Fruit fly (Drosophila melanogaster) whole organism, embryonic: ENCODE data around the gene CG18473.

ENCODE experiments used
- Atf6 ChIP-seq: fragments of 200-800 bp; sonication (Bioruptor generic); IDR thresholded peaks from 2 replicates; pipeline ENCODE4 v1.3.6; 2022; ENCODE audit warnings: missing biosample characterization, missing genetic modification characterization
- CG10431 ChIP-seq: fragments of 200-800 bp; sonication (Bioruptor generic); optimal IDR thresholded peaks from 3 replicates; lab custom pipeline; 2018; ENCODE audit warnings: missing biosample characterization, mild to moderate bottlenecking, missing genetic modification characterization
- CG11696 ChIP-seq: fragments of 200-800 bp; sonication (Bioruptor generic); IDR thresholded peaks from 2 replicates; pipeline ENCODE4 v1.3.6; 2022; ENCODE audit warnings: missing biosample characterization, missing genetic modification characterization
- CG13424 ChIP-seq: fragments of 200-800 bp; sonication (Bioruptor generic); optimal IDR thresholded peaks from 2 replicates; lab custom pipeline; 2019; ENCODE audit warnings: missing biosample characterization, mild to moderate bottlenecking, missing genetic modification characterization, moderate library complexity
- CG14441 ChIP-seq: fragments of 200-800 bp; sonication (Bioruptor generic); IDR thresholded peaks from 2 replicates; pipeline ENCODE4 v1.3.6; 2022; ENCODE audit warnings: missing biosample characterization, missing genetic modification characterization
- CG17186 ChIP-seq: fragments of 200-800 bp; sonication (Bioruptor generic); optimal IDR thresholded peaks from 3 replicates; lab custom pipeline; 2017; ENCODE audit warnings: missing biosample characterization, missing genetic modification reagents, missing genetic modification characterization
- CG17328 ChIP-seq: fragments of 200-800 bp; sonication (Bioruptor generic); IDR thresholded peaks from 2 replicates; pipeline ENCODE4 v1.3.6; 2022; ENCODE audit warnings: missing biosample characterization, missing genetic modification characterization
- CG3726 ChIP-seq: fragments of 200-800 bp; sonication (Bioruptor generic); IDR thresholded peaks from 3 replicates; pipeline ENCODE4, ENCODE4 v1.3.6; 2022; ENCODE audit warnings: missing biosample characterization, missing genetic modification characterization
- CG42726 ChIP-seq: fragments of 200-800 bp; sonication (Bioruptor generic); IDR thresholded peaks from 2 replicates; pipeline ENCODE4 v1.3.6; 2022; ENCODE audit warnings: missing biosample characterization, missing genetic modification characterization; ENCODE audit not compliant: partially characterized antibody
- CG4707 ChIP-seq: fragments of 200-800 bp; sonication (Bioruptor generic); optimal IDR thresholded peaks from 2 replicates; lab custom pipeline; 2018; ENCODE audit warnings: missing biosample characterization, mild to moderate bottlenecking, missing genetic modification characterization, moderate library complexity
- CG4730 ChIP-seq: fragments of 200-800 bp; sonication (Bioruptor generic); IDR thresholded peaks from 2 replicates; pipeline ENCODE4 v1.3.6; 2022; ENCODE audit warnings: missing biosample characterization, missing genetic modification characterization
- CG6654 ChIP-seq: fragments of 200-800 bp; sonication (Bioruptor generic); optimal IDR thresholded peaks from 2 replicates; lab custom pipeline; 2017; ENCODE audit warnings: missing biosample characterization, mild to moderate bottlenecking, missing genetic modification characterization
- CG7372 ChIP-seq: fragments of 200-800 bp; sonication (Bioruptor generic); IDR thresholded peaks from 2 replicates; pipeline ENCODE4 v1.3.6; 2022; ENCODE audit warnings: missing biosample characterization, missing genetic modification characterization
- CG7556 ChIP-seq: fragments of 200-800 bp; sonication (Bioruptor generic); optimal IDR thresholded peaks from 2 replicates; lab custom pipeline; 2017; ENCODE audit warnings: missing biosample characterization, mild to moderate bottlenecking, missing genetic modification characterization
- CG8924 ChIP-seq: fragments of 200-800 bp; optimal IDR thresholded peaks from 3 replicates; lab custom pipeline; 2019; ENCODE audit warnings: missing biosample characterization, mild to moderate bottlenecking, missing genetic modification characterization, moderate library complexity
- Doc2 ChIP-seq: fragments of 200-800 bp; sonication (Bioruptor generic); IDR thresholded peaks from 2 replicates; pipeline ENCODE4 v1.3.6; 2022; ENCODE audit warnings: missing biosample characterization, missing genetic modification characterization
- Fer3 ChIP-seq: fragments of 200-800 bp; sonication (Bioruptor generic); optimal IDR thresholded peaks from 2 replicates; lab custom pipeline; 2018; ENCODE audit warnings: missing biosample characterization, mild to moderate bottlenecking, missing genetic modification characterization, moderate library complexity
- H15 ChIP-seq: fragments of 200-800 bp; sonication (Bioruptor generic); IDR thresholded peaks from 3 replicates; pipeline ENCODE4 v1.3.6; 2022; ENCODE audit warnings: missing biosample characterization, missing genetic modification characterization
- HHEX ChIP-seq: fragments of 200-800 bp; sonication (Bioruptor generic); optimal IDR thresholded peaks from 3 replicates; lab custom pipeline; 2017; ENCODE audit warnings: missing biosample characterization, mild to moderate bottlenecking, missing genetic modification characterization, missing genetic modification reagents
- Hr51 ChIP-seq, 2 experiments: fragments of 200-800 bp; sonication (Bioruptor generic); optimal IDR thresholded peaks; 2 replicates in 1 of 2; 3 replicates in 1 of 2; lab custom pipeline; 2016 to 2018; ENCODE audit warnings: missing biosample characterization in 2 of 2, missing genetic modification characterization in 2 of 2, mild to moderate bottlenecking in 1 of 2, moderate library complexity in 1 of 2
- PHDP ChIP-seq: fragments of 200-800 bp; sonication (Bioruptor generic); optimal IDR thresholded peaks from 3 replicates; lab custom pipeline; 2018; ENCODE audit warnings: missing biosample characterization, mild to moderate bottlenecking, missing genetic modification characterization, moderate library complexity
- aop ChIP-seq: fragments of 200-800 bp; sonication (Bioruptor generic); IDR thresholded peaks from 2 replicates; pipeline ENCODE4 v1.3.6; 2022; ENCODE audit warnings: missing biosample characterization, missing genetic modification characterization
- bab2 ChIP-seq: fragments of 200-800 bp; sonication (Bioruptor generic); optimal IDR thresholded peaks from 2 replicates; lab custom pipeline; 2016; ENCODE audit warnings: missing biosample characterization, missing genetic modification characterization
- br ChIP-seq: fragments of >200 bp; optimal IDR thresholded peaks from 2 replicates; lab custom pipeline; 2017
- bsh ChIP-seq, 2 experiments: fragments of 200-800 bp; sonication (Bioruptor generic); optimal IDR thresholded peaks; 2 replicates each; lab custom pipeline; 2017 to 2018; ENCODE audit warnings: mild to moderate bottlenecking in 2 of 2, missing biosample characterization in 2 of 2, missing genetic modification characterization in 2 of 2, moderate library complexity in 1 of 2
- chinmo ChIP-seq: fragments of 200-800 bp; sonication (Bioruptor generic); IDR thresholded peaks from 4 replicates; pipeline ENCODE4 v1.3.6; 2022; ENCODE audit warnings: missing biosample characterization, missing genetic modification characterization; ENCODE audit not compliant: partially characterized antibody
- danr ChIP-seq: fragments of 200-800 bp; sonication (Bioruptor generic); IDR thresholded peaks from 2 replicates; pipeline ENCODE4 v1.3.6; 2022; ENCODE audit warnings: missing biosample characterization, missing genetic modification characterization
- dmrt11E ChIP-seq: fragments of 200-800 bp; sonication (Bioruptor generic); optimal IDR thresholded peaks from 3 replicates; lab custom pipeline; 2018; ENCODE audit warnings: missing biosample characterization, mild to moderate bottlenecking, missing genetic modification characterization, moderate library complexity
- eyg ChIP-seq: fragments of 200-800 bp; sonication (Bioruptor generic); optimal IDR thresholded peaks from 3 replicates; lab custom pipeline; 2016; ENCODE audit warnings: missing biosample characterization, missing genetic modification characterization
- jigr1 ChIP-seq: fragments of 200-800 bp; sonication (Bioruptor generic); IDR thresholded peaks from 3 replicates; pipeline ENCODE4 v1.3.6; 2022; ENCODE audit warnings: missing biosample characterization, missing genetic modification characterization
- kay ChIP-seq: fragments of 200-800 bp; sonication (Bioruptor generic); optimal IDR thresholded peaks from 2 replicates; lab custom pipeline; 2016; ENCODE audit warnings: missing biosample characterization, missing genetic modification characterization
- kni ChIP-seq: fragments of 200-800 bp; sonication (Bioruptor generic); optimal IDR thresholded peaks from 3 replicates; lab custom pipeline; 2017; ENCODE audit warnings: mild to moderate bottlenecking, missing biosample characterization, missing genetic modification reagents, missing genetic modification characterization
- lola ChIP-seq, 3 experiments: fragments of >200 bp in 2 of 3; fragments of 200-800 bp in 1 of 3; sonication (Bioruptor generic) in 1 of 3; optimal IDR thresholded peaks; 2 replicates each; lab custom pipeline; 2017 to 2019; ENCODE audit warnings: missing biosample characterization in 3 of 3, missing genetic modification characterization in 3 of 3, mild to moderate bottlenecking in 1 of 3, moderate library complexity in 1 of 3
- nau ChIP-seq: fragments of 200-800 bp; sonication (Bioruptor generic); optimal IDR thresholded peaks from 3 replicates; lab custom pipeline; 2017; ENCODE audit warnings: missing biosample characterization, mild to moderate bottlenecking, missing genetic modification characterization, missing genetic modification reagents
- nerfin-2 ChIP-seq: fragments of 200-800 bp; sonication (Bioruptor generic); IDR thresholded peaks from 2 replicates; pipeline ENCODE4 v1.3.6; 2022; ENCODE audit warnings: missing biosample characterization, missing genetic modification characterization; ENCODE audit not compliant: partially characterized antibody
- onecut ChIP-seq: fragments of 200-800 bp; sonication (Bioruptor generic); IDR thresholded peaks from 2 replicates; pipeline ENCODE4 v1.3.6; 2022; ENCODE audit warnings: missing biosample characterization, missing genetic modification characterization
- org-1 ChIP-seq: fragments of 200-800 bp; sonication (Bioruptor generic); optimal IDR thresholded peaks from 2 replicates; lab custom pipeline; 2017; ENCODE audit warnings: missing biosample characterization, missing genetic modification characterization
- p53 ChIP-seq: fragments of 200-800 bp; sonication (Bioruptor generic); optimal IDR thresholded peaks from 2 replicates; lab custom pipeline; 2016; ENCODE audit warnings: missing biosample characterization, missing genetic modification characterization
- sens-2 ChIP-seq: fragments of 200-800 bp; sonication (Bioruptor generic); IDR thresholded peaks from 2 replicates; pipeline ENCODE4 v1.3.6; 2022; ENCODE audit warnings: missing biosample characterization, missing genetic modification characterization
- shn ChIP-seq: fragments of 200-800 bp; sonication (Bioruptor generic); optimal IDR thresholded peaks from 3 replicates; lab custom pipeline; 2016; ENCODE audit warnings: missing biosample characterization, missing genetic modification characterization
- sisA ChIP-seq: fragments of 200-800 bp; sonication (Bioruptor generic); IDR thresholded peaks from 2 replicates; pipeline ENCODE4 v1.3.6; 2022; ENCODE audit warnings: missing biosample characterization, missing genetic modification characterization
- slou ChIP-seq: fragments of 200-800 bp; sonication (Bioruptor generic); optimal IDR thresholded peaks from 3 replicates; lab custom pipeline; 2016; ENCODE audit warnings: missing biosample characterization, missing genetic modification characterization
- sr ChIP-seq: fragments of 200-800 bp; sonication (Bioruptor generic); IDR thresholded peaks from 3 replicates; pipeline ENCODE4 v1.3.6; 2022; ENCODE audit warnings: missing biosample characterization, missing genetic modification characterization
- stc ChIP-seq: fragments of 200-800 bp; sonication (Bioruptor generic); IDR thresholded peaks from 2 replicates; pipeline ENCODE4 v1.3.6; 2022; ENCODE audit warnings: missing biosample characterization, missing genetic modification characterization
- tna ChIP-seq: fragments of 200-800 bp; sonication (Bioruptor generic); IDR thresholded peaks from 2 replicates; pipeline ENCODE4 v1.3.6; 2022; ENCODE audit warnings: missing biosample characterization, missing genetic modification characterization; ENCODE audit not compliant: partially characterized antibody
- trem ChIP-seq: fragments of 200-800 bp; optimal IDR thresholded peaks from 3 replicates; lab custom pipeline; 2019; ENCODE audit warnings: missing biosample characterization, mild to moderate bottlenecking, missing genetic modification characterization, moderate library complexity
- trh ChIP-seq: fragments of 200-800 bp; sonication (Bioruptor generic); optimal IDR thresholded peaks from 2 replicates; lab custom pipeline; 2016; ENCODE audit warnings: missing biosample characterization, missing genetic modification characterization
- unpg ChIP-seq: fragments of 200-800 bp; sonication (Bioruptor generic); optimal IDR thresholded peaks from 3 replicates; lab custom pipeline; 2018; ENCODE audit warnings: missing biosample characterization, mild to moderate bottlenecking, missing genetic modification characterization, moderate library complexity
- vfl ChIP-seq: fragments of 200-800 bp; sonication (Bioruptor generic); optimal IDR thresholded peaks from 2 replicates; lab custom pipeline; 2016; ENCODE audit warnings: missing biosample characterization, missing genetic modification characterization
- zf30C ChIP-seq: fragments of 200-800 bp; sonication (Bioruptor generic); optimal IDR thresholded peaks from 3 replicates; lab custom pipeline; 2018; ENCODE audit warnings: missing biosample characterization, mild to moderate bottlenecking, missing genetic modification characterization

CG18473 gene

dm6 chr3R:9401127-9401603, 38.1 kb downstream of the CG18473 start, which contains the start of the genes RpL34b and CG8132 (continued):
- peak; percentile 92 for TF ChIP-seq dmrt11E (tag; lab: Kevin White, UChicago)
- peak; percentile 96 for TF ChIP-seq kni
- TF ChIP-seq eyg = peak; percentile 78
- TF ChIP-seq stc (GFP tag; lab: Robert Waterston, UW) = peak; percentile 93
- TF ChIP-seq org-1 = peak; percentile 88
- TF ChIP-seq CG17328 (GFP tag; lab: Robert Waterston, UW) = peak; percentile 93
- 0 out of 4 replicates have a peak, but pooled peaks have one; percentile 16 for TF ChIP-seq chinmo
- TF ChIP-seq tna = no peak; the same call in 1 of the 2 replicates
- peak; percentile 94 for TF ChIP-seq p53
- TF ChIP-seq CG6654 (GFP tag; lab: Kevin White, UChicago) = peak; percentile 71
- TF ChIP-seq jigr1 = peak; percentile 86
- no peak for TF ChIP-seq br
- peak; percentile 80 for TF ChIP-seq aop (GFP tag; lab: Robert Waterston, UW)
- peak; percentile 96 for TF ChIP-seq PHDP
- peak in 1 of 3 experiments; percentile 92 for TF ChIP-seq lola (GFP tag; optimal IDR thresholded peaks at IDR 0.05; lab: Kevin White, UChicago)
- TF ChIP-seq Fer3 (tag; lab: Kevin White, UChicago) = peak; percentile 96
- TF ChIP-seq Atf6 (GFP tag; lab: Robert Waterston, UW) = peak; percentile 94
- peak; percentile 93 for TF ChIP-seq CG17186 (GFP tag; lab: Kevin White, UChicago)
- peak; percentile 94 to 97 for TF ChIP-seq Hr51 (GFP tag; optimal IDR thresholded peaks at IDR 0.05; lab: Kevin White, UChicago)
- TF ChIP-seq nau = no peak
- TF ChIP-seq danr (GFP tag; lab: Robert Waterston, UW) = peak; percentile 91
- peak; percentile 93 for TF ChIP-seq CG10431 (GFP tag; lab: Kevin White, UChicago)
- peak; percentile 48; the same call in 1 of the 2 replicates for TF ChIP-seq CG42726 (GFP tag; lab: Robert Waterston, UW)
- TF ChIP-seq CG3726 (GFP tag; lab: Robert Waterston, UW) = peak; percentile 89
- TF ChIP-seq trem (tag; lab: Kevin White, UChicago) = peak; percentile 95
- peak; percentile 88 for TF ChIP-seq onecut
- peak; percentile 95 for TF ChIP-seq slou (GFP tag; lab: Kevin White, UChicago)
- TF ChIP-seq Doc2 (GFP tag; lab: Robert Waterston, UW) = peak; percentile 89
- peak; percentile 97 for TF ChIP-seq shn
- peak; percentile 95 for TF ChIP-seq CG8924 (tag; lab: Kevin White, UChicago)
- peak; percentile 93 for TF ChIP-seq CG7556 (GFP tag; lab: Kevin White, UChicago)
- peak; percentile 92 for TF ChIP-seq sr (GFP tag; lab: Robert Waterston, UW)
- peak; percentile 91 for TF ChIP-seq sens-2 (GFP tag; lab: Robert Waterston, UW)
- TF ChIP-seq CG4730 (GFP tag; lab: Robert Waterston, UW) = peak; percentile 89
- TF ChIP-seq kay (GFP tag; lab: Kevin White, UChicago) = peak; percentile 92
- peak; percentile 89 for TF ChIP-seq CG11696 (GFP tag; lab: Robert Waterston, UW)
- TF ChIP-seq CG13424 (tag; lab: Kevin White, UChicago) = peak; percentile 97
- TF ChIP-seq bsh (GFP tag; optimal IDR thresholded peaks at IDR 0.05; lab: Kevin White, UChicago) = peak; percentile 47 to 93
- TF ChIP-seq trh (GFP tag; lab: Kevin White, UChicago) = peak; percentile 87
- peak; percentile 97 for TF ChIP-seq unpg (GFP tag; lab: Kevin White, UChicago)
- TF ChIP-seq nerfin-2 = no peak
- peak; percentile 93 for TF ChIP-seq bab2
- TF ChIP-seq HHEX = peak; percentile 96
- peak; percentile 98 for TF ChIP-seq vfl (GFP tag; lab: Kevin White, UChicago)
- TF ChIP-seq sisA (GFP tag; lab: Robert Waterston, UW) = peak; percentile 96
- peak; percentile 62 for TF ChIP-seq zf30C (GFP tag; lab: Kevin White, UChicago)
- TF ChIP-seq CG7372 (GFP tag; lab: Robert Waterston, UW) = peak; percentile 93
- peak; percentile 95 for TF ChIP-seq CG14441 (GFP tag; lab: Robert Waterston, UW)
- TF ChIP-seq CG4707 (GFP tag; lab: Kevin White, UChicago) = peak; percentile 85
- TF ChIP-seq H15 (GFP tag; lab: Robert Waterston, UW) = peak; percentile 94
